Worm (Caenorhabditis elegans) whole organism, L1 larva: ENCODE results near the gene riok-3.

Experiments
- C16A3.4 ChIP-seq: fragments of 150-350 bp; optimal IDR thresholded peaks from 2 replicates; lab custom pipeline; 2014; ENCODE audit warnings: missing biosample characterization, missing genetic modification characterization
- Y116A8C.19 ChIP-seq: sonication (generic microtip); optimal IDR thresholded peaks from 2 replicates; lab custom pipeline; 2016; ENCODE audit warnings: missing compliant biosample characterization, missing genetic modification characterization, borderline replicate concordance
- alr-1 ChIP-seq: fragments of 200-800 bp; sonication (Bioruptor generic); optimal IDR thresholded peaks from 2 replicates; lab custom pipeline; 2018; ENCODE audit warnings: borderline replicate concordance, mild to moderate bottlenecking, missing genetic modification characterization, missing compliant biosample characterization
- aly-2 ChIP-seq: fragments of 150-350 bp; optimal IDR thresholded peaks from 2 replicates; lab custom pipeline; 2014; ENCODE audit warnings: missing biosample characterization, missing genetic modification characterization
- blmp-1 ChIP-seq: fragments of 150-350 bp; optimal IDR thresholded peaks from 2 replicates; lab custom pipeline; 2014; ENCODE audit warnings: missing biosample characterization, missing genetic modification characterization
- ceh-8 ChIP-seq: fragments of 200-800 bp; sonication (Bioruptor generic); optimal IDR thresholded peaks from 2 replicates; lab custom pipeline; 2018; ENCODE audit warnings: mild to moderate bottlenecking, missing genetic modification characterization, moderate library complexity, missing compliant biosample characterization
- ceh-88 ChIP-seq: fragments of 200-800 bp; sonication (Bioruptor generic); IDR thresholded peaks from 2 replicates; pipeline ENCODE4 v1.3.6; 2022; ENCODE audit warnings: missing genetic modification characterization, missing compliant biosample characterization
- ceh-90 ChIP-seq: sonication (generic microtip); optimal IDR thresholded peaks from 2 replicates; lab custom pipeline; 2016; ENCODE audit warnings: missing genetic modification characterization, missing compliant biosample characterization
- ces-1 ChIP-seq: fragments of 150-350 bp; optimal IDR thresholded peaks from 2 replicates; lab custom pipeline; 2014; ENCODE audit warnings: missing biosample characterization, missing genetic modification reagents, missing genetic modification characterization
- dpl-1 ChIP-seq, 3 experiments: fragments of 150-350 bp in 2 of 3; sonication (generic microtip) in 1 of 3; optimal IDR thresholded peaks; 2 replicates each; lab custom pipeline; 2014 to 2017; ENCODE audit warnings: missing biosample characterization in 3 of 3, missing genetic modification characterization in 3 of 3, missing genetic modification reagents in 3 of 3
- dsc-1 ChIP-seq: sonication (generic microtip); optimal IDR thresholded peaks from 2 replicates; lab custom pipeline; 2016; ENCODE audit warnings: mild to moderate bottlenecking, missing genetic modification characterization, missing compliant biosample characterization
- efl-1 ChIP-seq, 4 experiments: fragments of 150-350 bp; optimal IDR thresholded peaks in 3 of 4; peaks in 1 of 4; 1 replicate in 1 of 4; 2 replicates in 3 of 4; lab custom pipeline; 2014; ENCODE audit warnings: missing biosample characterization in 2 of 4, missing genetic modification characterization in 2 of 4, missing genetic modification reagents in 2 of 4
- efl-3 ChIP-seq: fragments of 200-800 bp; sonication (Bioruptor generic); optimal IDR thresholded peaks from 2 replicates; lab custom pipeline; 2018; ENCODE audit warnings: mild to moderate bottlenecking, missing genetic modification characterization, missing compliant biosample characterization
- egl-27 ChIP-seq, 2 experiments: fragments of 150-350 bp in 1 of 2; sonication (generic microtip); optimal IDR thresholded peaks; 3 replicates each; lab custom pipeline; 2017 to 2018; ENCODE audit warnings: missing biosample characterization in 2 of 2, missing genetic modification characterization in 2 of 2, missing genetic modification reagents in 2 of 2
- elt-3 ChIP-seq, 6 experiments: fragments of 150-350 bp in 1 of 6; sonication (generic microtip); optimal IDR thresholded peaks; 2 replicates each; lab custom pipeline; 2017 to 2018; ENCODE audit warnings: missing biosample characterization in 6 of 6, missing genetic modification characterization in 6 of 6, inconsistent platforms in 1 of 6
- fkh-10 ChIP-seq: sonication (generic microtip); optimal IDR thresholded peaks from 2 replicates; lab custom pipeline; 2017; ENCODE audit warnings: missing biosample characterization, missing genetic modification reagents, missing genetic modification characterization
- fkh-4 ChIP-seq: sonication (generic microtip); optimal IDR thresholded peaks from 2 replicates; lab custom pipeline; 2016; ENCODE audit warnings: missing compliant biosample characterization, missing genetic modification characterization, borderline replicate concordance
- fos-1 ChIP-seq: fragments of 150-350 bp; optimal IDR thresholded peaks from 2 replicates; lab custom pipeline; 2014; ENCODE audit warnings: missing biosample characterization, missing genetic modification characterization
- grh-1 ChIP-seq: fragments of 200-800 bp; sonication (Bioruptor generic); IDR thresholded peaks from 2 replicates; pipeline ENCODE4 v1.3.6; 2022; ENCODE audit warnings: missing genetic modification reagents, missing genetic modification characterization, missing compliant biosample characterization
- irx-1 ChIP-seq: sonication (generic microtip); optimal IDR thresholded peaks from 2 replicates; lab custom pipeline; 2016; ENCODE audit warnings: missing genetic modification characterization, missing compliant biosample characterization
- lin-14 ChIP-seq: fragments of 200-800 bp; sonication (Bioruptor generic); optimal IDR thresholded peaks from 2 replicates; lab custom pipeline; 2018; ENCODE audit warnings: mild to moderate bottlenecking, missing genetic modification characterization, moderate library complexity, missing compliant biosample characterization
- lin-15B ChIP-seq: fragments of 150-350 bp; sonication (generic microtip); optimal IDR thresholded peaks from 3 replicates; lab custom pipeline; 2014; ENCODE audit warnings: missing biosample characterization, missing genetic modification characterization
- lsy-2 ChIP-seq, 2 experiments: fragments of 150-350 bp; optimal IDR thresholded peaks; 2 replicates each; lab custom pipeline; 2014; ENCODE audit warnings: missing biosample characterization in 2 of 2, missing genetic modification characterization in 2 of 2
- mef-2 ChIP-seq: fragments of 150-350 bp; optimal IDR thresholded peaks from 2 replicates; lab custom pipeline; 2014; ENCODE audit warnings: missing biosample characterization, missing genetic modification characterization
- nhr-12 ChIP-seq: sonication (generic microtip); optimal IDR thresholded peaks from 2 replicates; lab custom pipeline; 2017; ENCODE audit warnings: missing biosample characterization, missing genetic modification characterization
- nhr-19 ChIP-seq: fragments of 200-800 bp; sonication (Bioruptor generic); conservative IDR thresholded peaks from 2 replicates; pipeline ENCODE4 v1.3.6; 2022; ENCODE audit warnings: missing genetic modification characterization, missing compliant biosample characterization
- nhr-20 ChIP-seq: sonication (generic microtip); optimal IDR thresholded peaks from 2 replicates; lab custom pipeline; 2016; ENCODE audit warnings: mild to moderate bottlenecking, missing genetic modification characterization, missing compliant biosample characterization
- nhr-237 ChIP-seq: fragments of 150-350 bp; optimal IDR thresholded peaks from 2 replicates; lab custom pipeline; 2014; ENCODE audit warnings: missing biosample characterization, missing genetic modification characterization
- nhr-47 ChIP-seq: sonication (generic microtip); optimal IDR thresholded peaks from 2 replicates; lab custom pipeline; 2016; ENCODE audit warnings: mild to moderate bottlenecking, missing genetic modification characterization, moderate library complexity, missing compliant biosample characterization
- nhr-85 ChIP-seq: sonication (generic microtip); peaks from one replicate; lab custom pipeline; 2016; ENCODE audit warnings: missing genetic modification characterization, inconsistent platforms, missing compliant biosample characterization
- nhr-90 ChIP-seq: sonication (generic microtip); optimal IDR thresholded peaks from 2 replicates; lab custom pipeline; 2016; ENCODE audit warnings: mild to moderate bottlenecking, missing genetic modification characterization, missing compliant biosample characterization; ENCODE audit not compliant: poor library complexity
- pax-3 ChIP-seq: fragments of 200-800 bp; sonication (Bioruptor generic); optimal IDR thresholded peaks from 2 replicates; lab custom pipeline; 2018; ENCODE audit warnings: mild to moderate bottlenecking, missing genetic modification characterization, moderate library complexity, missing compliant biosample characterization
- rnt-1 ChIP-seq: sonication (generic microtip); optimal IDR thresholded peaks from 2 replicates; lab custom pipeline; 2016; ENCODE audit warnings: mild to moderate bottlenecking, missing genetic modification characterization, moderate library complexity, missing compliant biosample characterization
- skn-1 ChIP-seq: fragments of 150-350 bp; optimal IDR thresholded peaks from 2 replicates; lab custom pipeline; 2014; ENCODE audit warnings: missing biosample characterization, missing genetic modification characterization
- sox-4 ChIP-seq: sonication (generic microtip); optimal IDR thresholded peaks from 2 replicates; lab custom pipeline; 2016; ENCODE audit warnings: missing genetic modification characterization, missing compliant biosample characterization
- swsn-7 ChIP-seq: sonication (generic microtip); optimal IDR thresholded peaks from 2 replicates; lab custom pipeline; 2016; ENCODE audit warnings: missing genetic modification characterization, missing compliant biosample characterization
- unc-130 ChIP-seq: fragments of 150-350 bp; optimal IDR thresholded peaks from 2 replicates; lab custom pipeline; 2017; ENCODE audit warnings: missing biosample characterization, missing genetic modification characterization, inconsistent platforms
- unc-62 ChIP-seq: fragments of 150-350 bp; optimal IDR thresholded peaks from 2 replicates; lab custom pipeline; 2014; ENCODE audit warnings: missing biosample characterization, missing genetic modification reagents, missing genetic modification characterization
- vab-15 ChIP-seq: sonication (generic microtip); optimal IDR thresholded peaks from 2 replicates; lab custom pipeline; 2017; ENCODE audit warnings: missing genotype, mild to moderate bottlenecking, missing genetic modification characterization, missing compliant biosample characterization
- ztf-11 ChIP-seq, 2 experiments: sonication (generic microtip); optimal IDR thresholded peaks; 2 replicates each; lab custom pipeline; 2016 to 2017; ENCODE audit warnings: missing genetic modification characterization in 2 of 2, missing biosample characterization in 1 of 2, missing compliant biosample characterization in 1 of 2

Gene riok-3

DNA sequence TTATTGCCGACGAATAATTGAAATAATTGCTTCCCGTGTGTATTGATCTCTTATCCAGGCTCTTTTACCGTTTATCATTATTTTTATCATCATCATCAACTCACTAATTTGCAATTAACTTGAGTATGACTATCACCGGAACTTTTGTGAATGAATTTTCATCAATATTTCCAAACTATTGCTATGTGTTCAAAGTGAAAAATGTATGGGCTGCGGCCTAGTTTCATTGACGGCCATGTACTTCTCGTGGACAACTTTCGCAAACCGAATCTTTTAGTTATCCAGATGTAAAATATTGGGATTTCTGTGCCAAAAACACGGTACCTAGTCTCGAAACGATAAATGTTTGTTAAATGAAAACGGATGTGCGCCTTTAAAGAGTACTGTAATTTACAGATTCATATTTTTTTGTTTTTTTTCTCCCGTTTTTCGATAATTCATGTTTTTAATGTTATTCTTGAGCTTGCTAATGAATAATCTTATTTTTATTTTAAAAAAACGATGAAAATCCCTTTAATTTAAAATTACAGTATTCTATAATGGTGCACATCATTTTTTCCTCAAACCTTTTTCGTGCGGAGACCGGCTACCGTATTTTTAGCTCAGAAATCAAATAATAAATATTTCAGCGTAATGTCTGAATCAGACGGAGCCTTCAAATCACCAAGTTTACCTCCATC lies 6.2 kb downstream of the riok-3 start, which contains the start of gene ZK632.2 (continued):
- TF ChIP-seq elt-3 (tag; optimal IDR thresholded peaks at IDR 0.05; lab: Kevin White, UChicago) (no peak), nhr-90 (no peak), ceh-88 (no peak), nhr-47 (tag; lab: Kevin White, UChicago) (no peak), ztf-11 (tag; optimal IDR thresholded peaks at IDR 0.05; lab: Kevin White, UChicago) (no peak), egl-27 (tag; optimal IDR thresholded peaks at IDR 0.05; lab: Kevin White, UChicago) (no peak), ces-1 (GFP tag; lab: Kevin White, UChicago) (no peak), nhr-12 (tag; lab: Kevin White, UChicago) (no peak), irx-1 (no peak), C16A3.4 (tag; lab: Kevin White, UChicago) (no peak), mef-2 (tag; lab: Kevin White, UChicago) (no peak), aly-2 (tag; lab: Kevin White, UChicago) (peak; percentile 32), swsn-7 (tag; lab: Kevin White, UChicago) (no peak), lin-14 (GFP tag; lab: Kevin White, UChicago) (no peak), skn-1 (tag; lab: Kevin White, UChicago) (no peak), efl-1 (optimal IDR thresholded peaks at IDR 0.05; lab: Kevin White, UChicago) (peak; percentile 1 to 27), efl-1 (GFP tag; optimal IDR thresholded peaks at IDR 0.05 in 1 of 2; lab: Kevin White, UChicago) (peak in 1 of 2 experiments; percentile 22), lin-15B (tag; lab: Kevin White, UChicago) (no peak), lsy-2 (tag; optimal IDR thresholded peaks at IDR 0.05; lab: Kevin White, UChicago) (peak in 1 of 2 experiments; percentile 27), nhr-237 (tag; lab: Kevin White, UChicago) (no peak), unc-130 (no peak), ceh-8 (GFP tag; lab: Kevin White, UChicago) (no peak), nhr-85 (tag; lab: Kevin White, UChicago) (peak; percentile 31), blmp-1 (tag; lab: Kevin White, UChicago) (no peak), rnt-1 (tag; lab: Kevin White, UChicago) (peak; percentile 68), alr-1 (no peak), grh-1 (no peak), fkh-4 (tag; lab: Kevin White, UChicago) (peak; percentile 21), dpl-1 (GFP tag; optimal IDR thresholded peaks at IDR 0.05; lab: Kevin White, UChicago) (peak in 1 of 3 experiments; percentile 43), pax-3 (tag; lab: Kevin White, UChicago) (no peak), nhr-19 (GFP tag; lab: Robert Waterston, UW) (no peak), dsc-1 (no peak), sox-4 (tag; lab: Kevin White, UChicago) (no peak)

DNA sequence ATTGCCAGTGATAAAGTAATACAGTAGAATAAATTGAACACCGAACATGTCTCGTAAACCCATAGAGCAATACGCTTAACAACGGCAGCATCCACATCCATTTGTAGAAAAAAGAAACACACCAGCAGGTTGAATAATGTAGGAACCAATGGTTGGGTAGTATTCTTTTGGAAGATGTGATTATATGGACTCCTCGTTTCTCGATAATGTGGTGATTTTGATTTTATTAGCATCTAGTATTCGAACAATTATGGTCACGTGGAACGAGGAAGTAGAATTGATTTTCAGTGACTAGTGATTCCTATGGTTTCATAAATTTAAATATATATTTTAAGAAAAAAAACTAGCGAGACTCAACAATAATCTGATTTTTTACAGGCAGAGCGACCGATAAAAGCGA lies 8.4 kb downstream of the riok-3 start, which contains the start of gene srxa-10:
TSS of gene srxa-10 (minus strand) at position 101 of the 400 bp plus-strand sequence.
- no peak for TF ChIP-seq irx-1
- no peak for TF ChIP-seq lin-14 (GFP tag; lab: Kevin White, UChicago)
- no peak for TF ChIP-seq fos-1 (tag; lab: Kevin White, UChicago)
- TF ChIP-seq ceh-90 (tag; lab: Kevin White, UChicago): no peak
- no peak for TF ChIP-seq nhr-20 (tag; lab: Kevin White, UChicago)
- no peak for TF ChIP-seq vab-15 (tag; lab: Kevin White, UChicago)
- TF ChIP-seq fkh-10: no peak
- no peak for TF ChIP-seq egl-27 (tag; optimal IDR thresholded peaks at IDR 0.05; lab: Kevin White, UChicago)
- TF ChIP-seq unc-62: no peak
- TF ChIP-seq Y116A8C.19 (tag; lab: Kevin White, UChicago): no peak
- TF ChIP-seq efl-3: no peak
- no peak for TF ChIP-seq lsy-2 (tag; optimal IDR thresholded peaks at IDR 0.05; lab: Kevin White, UChicago)
